Worm (Caenorhabditis elegans) whole organism, young adult: Measurements from ENCODE around the gene tbb-1.

Experiments
- B0035.1 ChIP-seq: sonication (generic microtip); optimal IDR thresholded peaks from 2 replicates; lab custom pipeline; 2016; ENCODE audit warnings: missing genetic modification characterization, mild to moderate bottlenecking, missing compliant biosample characterization, missing genotype, missing genetic modification reagents
- B0336.3 ChIP-seq: fragments of 200-800 bp; sonication (Bioruptor generic); IDR thresholded peaks from 2 replicates; pipeline ENCODE4 v1.3.6; 2022; ENCODE audit warnings: missing genetic modification characterization, missing compliant biosample characterization
- C17E4.6 ChIP-seq: fragments of 200-800 bp; sonication (Bioruptor generic); IDR thresholded peaks from 2 replicates; pipeline ENCODE4 v1.3.6; 2022; ENCODE audit warnings: missing genetic modification reagents, missing genetic modification characterization, missing compliant biosample characterization
- D2030.7 ChIP-seq: fragments of 200-800 bp; sonication (Bioruptor generic); IDR thresholded peaks from 2 replicates; pipeline ENCODE4 v1.3.6; 2022; ENCODE audit warnings: missing genetic modification reagents, missing genetic modification characterization, missing compliant biosample characterization
- F33H1.4 ChIP-seq: fragments of 200-800 bp; sonication (Bioruptor generic); IDR thresholded peaks from 2 replicates; pipeline ENCODE4 v1.3.6; 2022; ENCODE audit warnings: missing genetic modification reagents, missing genetic modification characterization, missing compliant biosample characterization
- F39B2.1 ChIP-seq: fragments of 200-800 bp; sonication (Bioruptor generic); IDR thresholded peaks from 2 replicates; pipeline ENCODE4 v1.3.6; 2022; ENCODE audit warnings: missing genetic modification reagents, missing genetic modification characterization, missing compliant biosample characterization
- T26A5.8 ChIP-seq: sonication (generic microtip); optimal IDR thresholded peaks from 2 replicates; lab custom pipeline; 2016; ENCODE audit warnings: missing genetic modification characterization, missing compliant biosample characterization
- akir-1 ChIP-seq: fragments of 200-800 bp; sonication (Bioruptor generic); optimal IDR thresholded peaks from 2 replicates; lab custom pipeline; 2018; ENCODE audit warnings: mild to moderate bottlenecking, missing genetic modification characterization, moderate library complexity, missing compliant biosample characterization
- aptf-3 ChIP-seq: fragments of 200-800 bp; sonication (Bioruptor generic); IDR thresholded peaks from 2 replicates; pipeline ENCODE4 v1.3.6; 2022; ENCODE audit warnings: missing genetic modification characterization, missing compliant biosample characterization
- attf-3 ChIP-seq: fragments of 200-800 bp; sonication (Bioruptor generic); conservative IDR thresholded peaks from 2 replicates; pipeline ENCODE4 v1.3.6; 2022; ENCODE audit warnings: missing genetic modification reagents, missing genetic modification characterization, missing compliant biosample characterization
- attf-6 ChIP-seq: fragments of 200-800 bp; sonication (Bioruptor generic); IDR thresholded peaks from 2 replicates; pipeline ENCODE4 v1.3.6; 2022; ENCODE audit warnings: missing genetic modification reagents, missing genetic modification characterization, missing compliant biosample characterization
- bed-1 ChIP-seq: fragments of 200-800 bp; sonication (Bioruptor generic); IDR thresholded peaks from 2 replicates; pipeline ENCODE4 v1.3.6; 2022; ENCODE audit warnings: missing genetic modification reagents, missing genetic modification characterization, missing compliant biosample characterization
- cebp-1 ChIP-seq, 2 experiments: fragments of 200-800 bp in 1 of 2; sonication (Bioruptor generic) in 1 of 2; sonication (generic microtip) in 1 of 2; IDR thresholded peaks in 1 of 2; optimal IDR thresholded peaks in 1 of 2; 2 replicates each; pipeline versions ENCODE4 v1.3.6 to Lab custom; 2017 to 2022; ENCODE audit warnings: missing compliant biosample characterization in 2 of 2, missing genetic modification characterization in 2 of 2, mild to moderate bottlenecking in 1 of 2, missing genetic modification reagents in 1 of 2, moderate library complexity in 1 of 2
- cebp-2 ChIP-seq: fragments of 200-800 bp; sonication (Bioruptor generic); IDR thresholded peaks from 2 replicates; pipeline ENCODE4 v1.3.6; 2022; ENCODE audit warnings: missing genetic modification characterization, missing compliant biosample characterization
- ceh-100 ChIP-seq: fragments of 200-800 bp; sonication (Bioruptor generic); IDR thresholded peaks from 2 replicates; pipeline ENCODE4 v1.3.6; 2022; ENCODE audit warnings: missing genetic modification reagents, missing genetic modification characterization, missing compliant biosample characterization
- ceh-27 ChIP-seq: fragments of 200-800 bp; sonication (Bioruptor generic); optimal IDR thresholded peaks from 2 replicates; lab custom pipeline; 2018; ENCODE audit warnings: mild to moderate bottlenecking, missing genetic modification characterization, moderate library complexity, missing compliant biosample characterization
- chd-7 ChIP-seq: sonication (generic microtip); optimal IDR thresholded peaks from 2 replicates; lab custom pipeline; 2016; ENCODE audit warnings: mild to moderate bottlenecking, missing genetic modification characterization, moderate library complexity, missing compliant biosample characterization
- die-1 ChIP-seq: sonication (generic microtip); optimal IDR thresholded peaks from 2 replicates; lab custom pipeline; 2016; ENCODE audit warnings: missing genotype, mild to moderate bottlenecking, missing genetic modification characterization, missing compliant biosample characterization
- dox-1 ChIP-seq: fragments of 200-800 bp; sonication (Bioruptor generic); IDR thresholded peaks from 2 replicates; pipeline ENCODE4 v1.3.6; 2022; ENCODE audit warnings: missing genetic modification reagents, missing genetic modification characterization, missing compliant biosample characterization
- dpl-1 ChIP-seq: fragments of 150-350 bp; optimal IDR thresholded peaks from 2 replicates; lab custom pipeline; 2014; ENCODE audit warnings: missing biosample characterization, missing genetic modification reagents, missing genetic modification characterization
- egl-18 ChIP-seq: fragments of 200-800 bp; sonication (Bioruptor generic); IDR thresholded peaks from 2 replicates; pipeline ENCODE4 v1.3.6; 2022; ENCODE audit warnings: missing genetic modification reagents, missing genetic modification characterization, missing compliant biosample characterization
- him-1 ChIP-seq: sonication (generic microtip); optimal IDR thresholded peaks from 2 replicates; lab custom pipeline; 2016; ENCODE audit warnings: missing genotype, missing genetic modification reagents, missing genetic modification characterization, missing compliant biosample characterization
- hlh-12 ChIP-seq: sonication (generic microtip); optimal IDR thresholded peaks from 2 replicates; lab custom pipeline; 2016; ENCODE audit warnings: missing genetic modification characterization, missing compliant biosample characterization
- hlh-26 ChIP-seq: fragments of 200-800 bp; sonication (Bioruptor generic); conservative IDR thresholded peaks from 2 replicates; pipeline ENCODE4 v1.3.6; 2022; ENCODE audit warnings: missing genetic modification reagents, missing genetic modification characterization, missing compliant biosample characterization
- lag-1 ChIP-seq: fragments of 200-800 bp; sonication (Bioruptor generic); IDR thresholded peaks from 2 replicates; pipeline ENCODE4 v1.3.6; 2022; ENCODE audit warnings: missing genetic modification reagents, missing genetic modification characterization, missing compliant biosample characterization
- let-526 ChIP-seq: fragments of 200-800 bp; sonication (Bioruptor generic); IDR thresholded peaks from 2 replicates; pipeline ENCODE4 v1.3.6; 2022; ENCODE audit warnings: missing genetic modification reagents, missing genetic modification characterization, missing compliant biosample characterization
- let-607 ChIP-seq, 2 experiments: fragments of 200-800 bp in 1 of 2; sonication (Bioruptor generic) in 1 of 2; sonication (generic microtip) in 1 of 2; optimal IDR thresholded peaks; 2 replicates each; lab custom pipeline; 2016 to 2018; ENCODE audit warnings: mild to moderate bottlenecking in 2 of 2, missing compliant biosample characterization in 2 of 2, missing genetic modification characterization in 2 of 2, moderate library complexity in 2 of 2, missing genotype in 1 of 2
- lin-26 ChIP-seq: fragments of 200-800 bp; sonication (Bioruptor generic); IDR thresholded peaks from 2 replicates; pipeline ENCODE4 v1.3.6; 2022; ENCODE audit warnings: missing genetic modification reagents, missing genetic modification characterization, missing compliant biosample characterization
- lin-35 ChIP-seq, 3 experiments: fragments of 150-350 bp in 2 of 3; sonication (generic microtip) in 1 of 3; optimal IDR thresholded peaks; 2 replicates each; lab custom pipeline; 2014 to 2018; ENCODE audit warnings: missing biosample characterization in 3 of 3, missing genetic modification characterization in 3 of 3, missing genetic modification reagents in 3 of 3
- lir-1 ChIP-seq: fragments of 200-800 bp; sonication (Bioruptor generic); conservative IDR thresholded peaks from 2 replicates; pipeline ENCODE4 v1.3.6; 2022; ENCODE audit warnings: missing genetic modification reagents, missing genetic modification characterization, missing compliant biosample characterization
- lsl-1 ChIP-seq: fragments of 200-800 bp; sonication (Bioruptor generic); optimal IDR thresholded peaks from 2 replicates; lab custom pipeline; 2018; ENCODE audit warnings: mild to moderate bottlenecking, missing genetic modification characterization, moderate library complexity, missing compliant biosample characterization
- mcd-1 ChIP-seq: fragments of 200-800 bp; sonication (Bioruptor generic); IDR thresholded peaks from 2 replicates; pipeline ENCODE4 v1.3.6; 2022; ENCODE audit warnings: missing genetic modification reagents, missing genetic modification characterization, missing compliant biosample characterization
- nhr-179 ChIP-seq: sonication (generic microtip); optimal IDR thresholded peaks from 2 replicates; lab custom pipeline; 2016; ENCODE audit warnings: mild to moderate bottlenecking, missing genetic modification characterization, missing compliant biosample characterization
- pbrm-1 ChIP-seq: fragments of 200-800 bp; sonication (Bioruptor generic); IDR thresholded peaks from 2 replicates; pipeline ENCODE4 v1.3.6; 2022; ENCODE audit warnings: missing genetic modification reagents, missing genetic modification characterization, missing compliant biosample characterization
- pha-4 ChIP-seq: fragments of 150-350 bp; sonication (generic microtip); optimal IDR thresholded peaks from 2 replicates; lab custom pipeline; 2014; ENCODE audit warnings: missing biosample characterization, missing genetic modification reagents, missing genetic modification characterization
- rec-8 ChIP-seq, 2 experiments: sonication (generic microtip); optimal IDR thresholded peaks; 2 replicates each; lab custom pipeline; 2016; ENCODE audit warnings: mild to moderate bottlenecking in 2 of 2, missing genetic modification characterization in 2 of 2, missing genetic modification reagents in 2 of 2, missing genotype in 2 of 2, missing biosample characterization in 1 of 2, missing compliant biosample characterization in 1 of 2, moderate library complexity in 1 of 2
- repo-1 ChIP-seq: sonication (generic microtip); optimal IDR thresholded peaks from 2 replicates; lab custom pipeline; 2017; ENCODE audit warnings: mild to moderate bottlenecking, missing genetic modification characterization, missing compliant biosample characterization
- rpc-1 ChIP-seq, 2 experiments: fragments of 150-350 bp in 1 of 2; sonication (generic microtip) in 1 of 2; optimal IDR thresholded peaks; 2 replicates each; lab custom pipeline; 2014 to 2018; ENCODE audit warnings: missing biosample characterization in 1 of 2, missing genetic modification characterization in 1 of 2, missing genetic modification reagents in 1 of 2, missing genotype in 1 of 2
- snpc-1.1 ChIP-seq: sonication (generic microtip); optimal IDR thresholded peaks from 2 replicates; lab custom pipeline; 2017; ENCODE audit warnings: missing genetic modification characterization, mild to moderate bottlenecking, missing compliant biosample characterization, antibody characterized with exemption, moderate library complexity, missing genotype, missing genetic modification reagents; ENCODE audit not compliant: insufficient read depth
- snpc-1.3 ChIP-seq: sonication (generic microtip); optimal IDR thresholded peaks from 2 replicates; lab custom pipeline; 2017; ENCODE audit warnings: missing genetic modification characterization, mild to moderate bottlenecking, missing compliant biosample characterization, antibody characterized with exemption, moderate library complexity, missing genotype, missing genetic modification reagents; ENCODE audit not compliant: insufficient read depth
- somi-1 ChIP-seq: fragments of 200-800 bp; sonication (Bioruptor generic); optimal IDR thresholded peaks from 2 replicates; lab custom pipeline; 2018; ENCODE audit warnings: mild to moderate bottlenecking, missing genetic modification characterization, missing compliant biosample characterization
- xnd-1 ChIP-seq: sonication (generic microtip); optimal IDR thresholded peaks from 2 replicates; lab custom pipeline; 2016; ENCODE audit warnings: missing genotype, missing genetic modification reagents, missing genetic modification characterization, missing compliant biosample characterization
- zfh-2 ChIP-seq: fragments of 200-800 bp; sonication (Bioruptor generic); conservative IDR thresholded peaks from 2 replicates; pipeline ENCODE4 v1.3.6; 2022; ENCODE audit warnings: missing genetic modification reagents, missing genetic modification characterization, missing compliant biosample characterization
- zim-3 ChIP-seq: sonication (generic microtip); optimal IDR thresholded peaks from 2 replicates; lab custom pipeline; 2017; ENCODE audit warnings: mild to moderate bottlenecking, missing genetic modification characterization, moderate library complexity, missing compliant biosample characterization
- ztf-22 ChIP-seq: fragments of 200-800 bp; sonication (Bioruptor generic); optimal IDR thresholded peaks from 2 replicates; lab custom pipeline; 2018; ENCODE audit warnings: mild to moderate bottlenecking, missing genetic modification characterization, moderate library complexity, missing compliant biosample characterization
- ztf-28 ChIP-seq: fragments of 200-800 bp; sonication (Bioruptor generic); IDR thresholded peaks from 2 replicates; pipeline ENCODE4 v1.3.6; 2022; ENCODE audit warnings: missing genetic modification reagents, missing genetic modification characterization, missing compliant biosample characterization

The tbb-1 gene

DNA sequence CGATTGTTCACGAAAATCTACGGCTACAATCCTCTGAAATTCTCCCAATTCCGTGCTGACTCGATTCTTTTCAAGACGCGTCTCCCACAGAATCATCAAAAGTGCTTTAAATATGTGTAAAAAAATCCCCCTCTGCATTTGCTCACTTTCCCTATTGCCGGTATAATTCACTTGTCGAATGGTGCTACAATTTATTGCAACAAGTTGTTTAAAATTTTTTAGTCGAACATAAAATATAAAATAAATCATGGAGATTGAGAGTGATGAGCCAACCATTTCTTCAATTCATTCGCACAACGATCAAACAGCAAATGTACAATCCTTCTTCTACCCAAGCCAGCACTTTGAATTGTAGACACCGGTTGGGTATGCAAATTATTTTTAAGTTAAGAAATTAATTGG lies 4.2 kb upstream of the tbb-1 start (continued):
- TF ChIP-seq ceh-100 (GFP tag; lab: Robert Waterston, UW) (peak; percentile 49), lin-35 (GFP tag; optimal IDR thresholded peaks at IDR 0.05; lab: Kevin White, UChicago) (peak in 2 of 3 experiments; percentile 7 to 38), cebp-1 (GFP tag; IDR thresholded peaks at IDR 0.05; lab: Robert Waterston, UW) (no peak), cebp-1 (tag; optimal IDR thresholded peaks at IDR 0.05; lab: Kevin White, UChicago) (peak; percentile 61), F39B2.1 (peak; percentile 82), somi-1 (GFP tag; lab: Kevin White, UChicago) (no peak), attf-3 (GFP tag; lab: Robert Waterston, UW) (no peak), lin-26 (peak; percentile 87), akir-1 (GFP tag; lab: Kevin White, UChicago) (no peak), dox-1 (GFP tag; lab: Robert Waterston, UW) (peak; percentile 38; the same call in 1 of the 2 replicates), let-607 (tag; optimal IDR thresholded peaks at IDR 0.05; lab: Kevin White, UChicago) (no peak), D2030.7 (GFP tag; lab: Robert Waterston, UW) (peak; percentile 77), hlh-26 (GFP tag; lab: Robert Waterston, UW) (no peak), B0035.1 (no peak), pbrm-1 (GFP tag; lab: Robert Waterston, UW) (peak; percentile 75; the same call in 1 of the 2 replicates), egl-18 (GFP tag; lab: Robert Waterston, UW) (no peak), rpc-1 (optimal IDR thresholded peaks at IDR 0.05; lab: Kevin White, UChicago) (no peak), rpc-1 (tag; optimal IDR thresholded peaks at IDR 0.05; lab: Kevin White, UChicago) (peak; percentile 6), hlh-12 (tag; lab: Kevin White, UChicago) (peak; percentile 50), B0336.3 (GFP tag; lab: Robert Waterston, UW) (peak; percentile 93; the same call in 1 of the 2 replicates), him-1 (tag; lab: Kevin White, UChicago) (peak; percentile 69), zim-3 (peak; percentile 44), snpc-1.3 (tag; lab: Kevin White, UChicago) (peak; percentile 69), cebp-2 (GFP tag; lab: Robert Waterston, UW) (0 out of 2 replicates have a peak, but pooled peaks have one; percentile 49), repo-1 (tag; lab: Kevin White, UChicago) (peak; percentile 1), zfh-2 (GFP tag; lab: Robert Waterston, UW) (no peak), aptf-3 (no peak), ztf-28 (GFP tag; lab: Robert Waterston, UW) (no peak), xnd-1 (tag; lab: Kevin White, UChicago) (peak; percentile 68), chd-7 (tag; lab: Kevin White, UChicago) (peak; percentile 61), die-1 (tag; lab: Kevin White, UChicago) (peak; percentile 80), rec-8 (tag; optimal IDR thresholded peaks at IDR 0.05; lab: Kevin White, UChicago) (peak; percentile 64 to 77), let-526 (GFP tag; lab: Robert Waterston, UW) (no peak), attf-6 (GFP tag; lab: Robert Waterston, UW) (peak; percentile 87), ztf-22 (GFP tag; lab: Kevin White, UChicago) (peak; percentile 25), C17E4.6 (GFP tag; lab: Robert Waterston, UW) (peak; percentile 74), mcd-1 (GFP tag; lab: Robert Waterston, UW) (peak; percentile 37), ceh-27 (GFP tag; lab: Kevin White, UChicago) (peak; percentile 14), nhr-179 (tag; lab: Kevin White, UChicago) (no peak), lir-1 (no peak), dpl-1 (GFP tag; lab: Kevin White, UChicago) (peak; percentile 6), bed-1 (GFP tag; lab: Robert Waterston, UW) (no peak), snpc-1.1 (tag; lab: Kevin White, UChicago) (peak; percentile 62), F33H1.4 (peak; percentile 51), lsl-1 (GFP tag; lab: Kevin White, UChicago) (peak; percentile 61), pha-4 (no peak), lag-1 (GFP tag; lab: Robert Waterston, UW) (no peak), T26A5.8 (tag; lab: Kevin White, UChicago) (peak; percentile 91)
